Fruit fly (Drosophila melanogaster): ENCODE data around the gene CG5758.

- no peak for TF ChIP-seq fd96Ca (GFP tag; IDR thresholded peaks at IDR 0.05)
- TF ChIP-seq Pif1B (GFP tag; optimal IDR thresholded peaks at IDR 0.05) = no peak
- TF ChIP-seq gl (tag; optimal IDR thresholded peaks at IDR 0.05) = no peak
Observed at dm6 chr2L:18144268-18144834, 24.6 kb downstream of the CG5758 start.

Data from whole organism, pupa.